Worm (Caenorhabditis elegans) whole organism, early embryonic: ENCODE data around the gene enu-3.6.

Experiments used
- B0310.2 ChIP-seq: sonication (generic microtip); optimal IDR thresholded peaks from 2 replicates; lab custom pipeline; 2016; ENCODE audit warnings: mild to moderate bottlenecking, missing genetic modification characterization, missing compliant biosample characterization
- F13C5.2 ChIP-seq: sonication (generic microtip); optimal IDR thresholded peaks from 2 replicates; lab custom pipeline; 2017; ENCODE audit warnings: mild to moderate bottlenecking, missing genetic modification characterization, inconsistent platforms, missing compliant biosample characterization
- aly-1 ChIP-seq: sonication (generic microtip); optimal IDR thresholded peaks from 2 replicates; lab custom pipeline; 2016; ENCODE audit warnings: missing genetic modification characterization, missing compliant biosample characterization
- ama-1 ChIP-seq: fragments of 150-350 bp; optimal IDR thresholded peaks from 2 replicates; lab custom pipeline; 2014
- ceh-13 ChIP-seq: fragments of 200-800 bp; sonication (Bioruptor generic); optimal IDR thresholded peaks from 2 replicates; lab custom pipeline; 2018; ENCODE audit warnings: mild to moderate bottlenecking, missing genetic modification characterization, missing compliant biosample characterization
- ceh-36 ChIP-seq: sonication (generic microtip); optimal IDR thresholded peaks from 2 replicates; lab custom pipeline; 2016; ENCODE audit warnings: missing genetic modification characterization, inconsistent platforms, missing compliant biosample characterization
- ets-7 ChIP-seq: sonication (generic microtip); optimal IDR thresholded peaks from 2 replicates; lab custom pipeline; 2016; ENCODE audit warnings: missing genotype, missing genetic modification characterization, missing compliant biosample characterization
- flt-1 ChIP-seq: fragments of 200-800 bp; sonication (Bioruptor generic); IDR thresholded peaks from 2 replicates; pipeline ENCODE4 v1.3.6; 2022; ENCODE audit warnings: missing genetic modification characterization, missing compliant biosample characterization
- hmbx-1 ChIP-seq: sonication (generic microtip); optimal IDR thresholded peaks from 2 replicates; lab custom pipeline; 2016; ENCODE audit warnings: mild to moderate bottlenecking, missing genetic modification characterization, missing compliant biosample characterization
- hmg-4 ChIP-seq: fragments of 200-800 bp; sonication (Bioruptor generic); optimal IDR thresholded peaks from 2 replicates; lab custom pipeline; 2018; ENCODE audit warnings: mild to moderate bottlenecking, missing genetic modification characterization, missing compliant biosample characterization
- hnd-1 ChIP-seq: sonication (generic microtip); optimal IDR thresholded peaks from 2 replicates; lab custom pipeline; 2016; ENCODE audit warnings: missing genetic modification characterization, missing compliant biosample characterization
- pes-1 ChIP-seq: fragments of 200-800 bp; sonication (Bioruptor generic); IDR thresholded peaks from 2 replicates; pipeline ENCODE4 v1.3.6; 2022; ENCODE audit warnings: missing genetic modification reagents, missing genetic modification characterization, missing compliant biosample characterization
- scrt-1 ChIP-seq: fragments of 200-800 bp; sonication (Bioruptor generic); IDR thresholded peaks from 2 replicates; pipeline ENCODE4 v1.3.6; 2022; ENCODE audit warnings: missing genetic modification characterization, missing compliant biosample characterization
- sea-1 ChIP-seq: fragments of 200-800 bp; sonication (Bioruptor generic); conservative IDR thresholded peaks from 2 replicates; pipeline ENCODE4 v1.3.6; 2022; ENCODE audit warnings: missing genetic modification characterization, missing compliant biosample characterization
- tbx-11 ChIP-seq: fragments of 200-800 bp; sonication (Bioruptor generic); IDR thresholded peaks from 2 replicates; pipeline ENCODE4 v1.3.6; 2022; ENCODE audit warnings: missing genetic modification characterization, missing compliant biosample characterization
- tbx-37 ChIP-seq: fragments of 200-800 bp; sonication (Bioruptor generic); conservative IDR thresholded peaks from 2 replicates; pipeline ENCODE4 v1.3.6; 2022; ENCODE audit warnings: missing genetic modification reagents, missing genetic modification characterization, missing compliant biosample characterization
- tra-4 ChIP-seq: sonication (generic microtip); optimal IDR thresholded peaks from 2 replicates; lab custom pipeline; 2017; ENCODE audit warnings: missing genetic modification characterization, missing compliant biosample characterization

enu-3.6 gene

DNA sequence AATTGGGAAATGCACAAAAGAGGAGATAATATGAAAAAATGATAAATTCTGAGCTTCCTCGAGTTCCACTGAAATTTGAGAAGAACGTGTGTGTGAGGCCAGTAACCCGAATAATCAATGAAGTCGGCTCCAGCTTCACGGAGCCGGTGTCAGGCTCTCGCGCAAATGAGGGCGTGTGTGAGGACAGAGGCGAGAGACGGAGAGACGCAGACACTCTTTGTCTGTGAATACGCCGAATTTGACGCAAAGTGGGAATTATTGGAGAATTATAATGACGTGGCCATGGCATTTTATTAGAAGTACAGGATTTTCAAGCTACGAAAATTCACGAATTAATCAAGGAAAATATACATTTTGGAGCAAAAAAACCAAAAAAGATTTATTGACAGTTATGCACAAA is 10.3 kb upstream of the enu-3.6 start:
- TF ChIP-seq ama-1 (lab: Kevin White, UChicago) (peak; percentile 73), scrt-1 (GFP tag; lab: Robert Waterston, UW) (no peak), F13C5.2 (tag; lab: Kevin White, UChicago) (peak; percentile 67), sea-1 (GFP tag; lab: Robert Waterston, UW) (no peak), B0310.2 (peak; percentile 54)

DNA sequence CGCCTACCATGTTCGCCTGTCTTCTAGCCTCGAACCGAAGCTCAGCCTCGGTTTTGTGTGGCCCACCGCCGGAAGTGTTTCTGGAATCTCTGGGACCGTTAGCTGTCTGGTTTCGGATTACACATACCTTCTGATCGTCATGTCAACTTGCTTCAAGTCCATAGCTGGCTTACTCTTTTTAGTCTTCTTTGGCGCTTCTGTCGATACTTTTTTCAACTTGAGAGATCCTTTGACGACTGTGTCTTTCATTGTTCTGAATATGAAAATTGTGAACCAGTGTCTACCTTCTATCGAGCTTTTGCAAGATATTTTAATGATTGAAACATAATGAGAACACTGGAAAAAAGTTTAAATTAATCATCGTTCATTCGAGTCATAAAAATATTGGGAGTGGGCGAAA is 9.7 kb upstream of the enu-3.6 start, which contains the start of gene K01G5.8:
Gene K01G5.8, minus strand, starts transcription at position 255 of the 400 bp plus-strand sequence.
- TF ChIP-seq tra-4 (tag; lab: Kevin White, UChicago), result no peak
- TF ChIP-seq aly-1 (tag; lab: Kevin White, UChicago), result no peak
- TF ChIP-seq scrt-1 (GFP tag; lab: Robert Waterston, UW), result no peak
- TF ChIP-seq ama-1 (lab: Kevin White, UChicago), result no peak
- no peak for TF ChIP-seq hnd-1 (tag; lab: Kevin White, UChicago)
- TF ChIP-seq ceh-36, result no peak
- TF ChIP-seq hmbx-1 (tag; lab: Kevin White, UChicago), result no peak
- no peak for TF ChIP-seq tbx-37 (GFP tag; lab: Robert Waterston, UW)
- no peak for TF ChIP-seq sea-1 (GFP tag; lab: Robert Waterston, UW)
- TF ChIP-seq ets-7 (tag; lab: Kevin White, UChicago), result no peak
- no peak for TF ChIP-seq pes-1 (GFP tag; lab: Robert Waterston, UW)

DNA sequence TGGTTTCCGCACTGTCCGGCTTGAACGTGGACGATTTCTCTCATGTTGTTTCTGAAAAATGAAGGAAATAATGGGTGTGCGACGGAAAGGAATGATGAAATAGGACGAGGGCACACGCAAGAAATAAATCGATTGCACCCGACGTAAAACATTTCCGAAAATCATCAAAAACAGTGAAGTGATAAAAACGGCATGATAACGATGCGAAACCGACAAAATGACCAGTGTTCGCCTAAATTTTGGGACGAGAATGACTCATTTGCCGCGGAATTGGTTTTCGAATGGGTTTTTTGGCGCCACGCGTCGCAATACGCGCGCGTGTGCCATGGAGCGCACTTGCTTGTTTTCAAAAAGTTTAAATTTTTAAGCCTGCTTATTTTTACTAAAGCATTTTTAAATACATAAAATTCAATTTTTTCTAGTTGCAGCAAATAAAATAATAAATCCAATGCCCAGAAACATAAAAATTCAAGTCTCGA is 7.8 kb upstream of the enu-3.6 start, which contains the start of the genes tbb-1 and rib-2:
Gene tbb-1, minus strand, starts transcription at position 51 of the 479 bp plus-strand sequence.
Gene rib-2, plus strand, starts transcription at position 429 of the 479 bp plus-strand sequence.
- TF ChIP-seq ceh-36 (no peak), sea-1 (GFP tag; lab: Robert Waterston, UW) (no peak), ama-1 (lab: Kevin White, UChicago) (no peak), ets-7 (tag; lab: Kevin White, UChicago) (no peak)

DNA sequence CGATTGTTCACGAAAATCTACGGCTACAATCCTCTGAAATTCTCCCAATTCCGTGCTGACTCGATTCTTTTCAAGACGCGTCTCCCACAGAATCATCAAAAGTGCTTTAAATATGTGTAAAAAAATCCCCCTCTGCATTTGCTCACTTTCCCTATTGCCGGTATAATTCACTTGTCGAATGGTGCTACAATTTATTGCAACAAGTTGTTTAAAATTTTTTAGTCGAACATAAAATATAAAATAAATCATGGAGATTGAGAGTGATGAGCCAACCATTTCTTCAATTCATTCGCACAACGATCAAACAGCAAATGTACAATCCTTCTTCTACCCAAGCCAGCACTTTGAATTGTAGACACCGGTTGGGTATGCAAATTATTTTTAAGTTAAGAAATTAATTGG is 3.8 kb upstream of the enu-3.6 start:
- TF ChIP-seq hmbx-1 (tag; lab: Kevin White, UChicago) (no peak), B0310.2 (no peak), ceh-13 (GFP tag; lab: Kevin White, UChicago) (no peak), tbx-11 (GFP tag; lab: Robert Waterston, UW) (no peak), ceh-36 (no peak), flt-1 (GFP tag; lab: Robert Waterston, UW) (no peak), scrt-1 (GFP tag; lab: Robert Waterston, UW) (no peak), ama-1 (lab: Kevin White, UChicago) (no peak), ets-7 (tag; lab: Kevin White, UChicago) (no peak), hnd-1 (tag; lab: Kevin White, UChicago) (no peak), F13C5.2 (tag; lab: Kevin White, UChicago) (no peak), aly-1 (tag; lab: Kevin White, UChicago) (no peak), sea-1 (GFP tag; lab: Robert Waterston, UW) (no peak)

DNA sequence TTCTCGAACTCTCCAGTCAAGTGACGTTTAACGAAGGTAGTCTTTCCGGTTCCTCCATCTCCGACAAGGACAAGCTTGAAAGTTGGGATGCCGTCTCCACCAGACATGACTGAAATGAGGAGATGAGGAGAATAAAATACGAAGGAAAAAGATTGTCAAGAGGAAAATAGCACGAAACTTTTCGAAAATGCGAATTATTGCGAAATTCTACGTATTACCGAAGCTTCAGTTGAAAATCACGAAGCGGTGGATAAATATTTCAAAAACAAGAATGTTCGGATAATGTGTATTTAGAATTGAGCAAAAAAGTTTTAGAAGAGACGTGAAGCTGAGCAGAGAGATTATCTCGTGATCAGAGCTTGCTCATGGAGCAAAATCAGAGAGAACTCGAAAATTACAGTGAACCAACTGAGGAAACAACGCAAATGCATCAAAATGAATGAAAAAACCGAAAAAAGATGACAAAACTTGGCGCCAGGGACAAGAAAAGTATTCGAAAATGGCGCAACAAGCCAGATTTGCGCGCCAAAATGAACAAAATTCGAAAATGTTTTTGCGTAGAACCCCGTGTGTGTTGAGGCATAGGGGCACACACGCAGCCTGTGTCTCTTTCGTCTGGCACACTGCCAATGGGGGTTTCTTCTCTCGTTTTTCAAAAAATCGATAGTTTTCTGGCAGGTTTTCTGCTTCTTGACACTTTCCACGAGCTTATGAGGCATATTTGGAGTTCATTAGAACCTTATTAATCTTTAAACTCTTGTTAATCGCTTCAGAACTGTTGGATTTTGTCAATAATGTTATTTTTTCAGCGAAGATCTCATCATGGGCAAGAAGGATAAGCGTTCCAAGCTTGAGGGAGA is 2.4 kb upstream of the enu-3.6 start, which contains the start of the genes ran-1 and dkc-1:
Gene ran-1, minus strand, starts transcription at position 109 of the 860 bp plus-strand sequence.
Gene dkc-1, plus strand, starts transcription at position 810 of the 860 bp plus-strand sequence.
- no peak for TF ChIP-seq tbx-37 (GFP tag; lab: Robert Waterston, UW)
- TF ChIP-seq hnd-1 (tag; lab: Kevin White, UChicago), result no peak
- TF ChIP-seq hmbx-1 (tag; lab: Kevin White, UChicago), result no peak
- TF ChIP-seq B0310.2, result no peak
- TF ChIP-seq F13C5.2 (tag; lab: Kevin White, UChicago), result peak; percentile 33
- TF ChIP-seq ceh-13 (GFP tag; lab: Kevin White, UChicago), result no peak

DNA sequence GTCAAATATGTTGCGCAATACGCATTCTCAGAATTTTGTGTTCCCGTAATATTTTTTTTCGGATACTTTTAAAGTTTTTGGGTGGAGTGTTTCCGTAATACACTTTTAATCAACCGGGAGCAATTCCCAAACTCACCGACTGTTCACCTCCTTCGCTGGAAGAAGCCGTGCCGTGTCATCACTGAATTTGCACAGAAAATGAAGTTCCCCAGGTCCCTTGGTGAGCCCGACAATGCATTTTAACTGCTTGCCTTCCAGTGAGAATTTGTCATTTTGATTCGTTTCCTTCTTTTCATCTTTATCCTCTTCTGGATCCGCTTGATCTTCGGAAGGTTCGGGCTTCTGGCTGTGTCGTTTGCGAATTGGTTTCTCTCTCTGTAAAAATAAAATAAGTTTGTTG is 4.1 kb downstream of the enu-3.6 start:
- TF ChIP-seq sea-1 (GFP tag; lab: Robert Waterston, UW), result no peak
- no peak for TF ChIP-seq hmbx-1 (tag; lab: Kevin White, UChicago)
- TF ChIP-seq hmg-4, result no peak
- no peak for TF ChIP-seq ets-7 (tag; lab: Kevin White, UChicago)
- TF ChIP-seq B0310.2, result no peak
- TF ChIP-seq F13C5.2 (tag; lab: Kevin White, UChicago), result no peak
- TF ChIP-seq ama-1 (lab: Kevin White, UChicago), result no peak
- no peak for TF ChIP-seq tbx-11 (GFP tag; lab: Robert Waterston, UW)
- TF ChIP-seq flt-1 (GFP tag; lab: Robert Waterston, UW), result no peak
- no peak for TF ChIP-seq ceh-36
- TF ChIP-seq aly-1 (tag; lab: Kevin White, UChicago), result no peak
- TF ChIP-seq tbx-37 (GFP tag; lab: Robert Waterston, UW), result no peak

DNA sequence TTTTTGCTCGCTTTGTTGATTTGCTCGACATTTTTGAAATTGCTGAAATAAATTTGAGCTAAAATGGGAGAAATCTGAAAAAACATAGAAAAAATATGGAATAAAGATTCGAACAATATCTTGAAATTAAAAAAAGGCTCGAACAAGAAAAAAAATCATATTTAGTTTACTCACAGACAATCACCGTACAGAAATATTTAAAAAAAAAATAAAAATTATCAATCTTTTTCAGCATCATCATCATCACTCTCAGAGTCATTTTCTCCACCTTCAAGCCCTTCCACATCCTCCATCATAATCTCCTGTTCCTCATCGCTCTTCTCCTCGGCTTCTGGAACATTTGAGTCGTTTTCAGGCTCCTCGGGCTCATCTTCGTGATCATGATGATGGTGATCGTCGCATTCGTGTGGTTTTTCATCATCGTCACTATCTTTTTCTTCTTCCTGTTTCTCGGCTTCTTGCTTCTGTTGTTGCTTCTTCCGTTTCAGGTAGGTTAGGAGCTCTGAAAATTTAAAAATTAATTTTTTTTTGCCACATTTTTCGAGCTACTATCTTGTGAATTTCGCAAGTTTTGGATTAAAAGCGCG is 5.3 kb downstream of the enu-3.6 start, which contains the start of gene hpl-2:
Gene hpl-2, minus strand, starts transcription at position 51 of the 587 bp plus-strand sequence.
- no peak for TF ChIP-seq tbx-37 (GFP tag; lab: Robert Waterston, UW)
- TF ChIP-seq ama-1 (lab: Kevin White, UChicago), result no peak
- no peak for TF ChIP-seq tbx-11 (GFP tag; lab: Robert Waterston, UW)
- no peak for TF ChIP-seq ceh-13 (GFP tag; lab: Kevin White, UChicago)
- TF ChIP-seq hnd-1 (tag; lab: Kevin White, UChicago), result no peak
- no peak for TF ChIP-seq B0310.2
- no peak for TF ChIP-seq F13C5.2 (tag; lab: Kevin White, UChicago)
- no peak for TF ChIP-seq flt-1 (GFP tag; lab: Robert Waterston, UW)
- TF ChIP-seq hmbx-1 (tag; lab: Kevin White, UChicago), result no peak
- TF ChIP-seq ets-7 (tag; lab: Kevin White, UChicago), result no peak
